Worm (Caenorhabditis elegans) whole organism, mixed stage, embryonic: Measurements from ENCODE around the gene lec-11.

Experiments used
- bed-3 ChIP-seq: fragments of 200-800 bp; sonication (Bioruptor generic); optimal IDR thresholded peaks from 3 replicates; lab custom pipeline; 2018; ENCODE audit warnings: mild to moderate bottlenecking, missing genetic modification characterization, moderate library complexity, missing compliant biosample characterization
- blmp-1 ChIP-seq: fragments of 150-350 bp; optimal IDR thresholded peaks from 2 replicates; lab custom pipeline; 2014; ENCODE audit warnings: missing biosample characterization, missing genetic modification characterization
- ceh-43 ChIP-seq: fragments of 200-800 bp; sonication (Bioruptor generic); optimal IDR thresholded peaks from 2 replicates; lab custom pipeline; 2018; ENCODE audit warnings: mild to moderate bottlenecking, missing genetic modification characterization, moderate library complexity, missing compliant biosample characterization
- elt-3 ChIP-seq: fragments of 150-350 bp; optimal IDR thresholded peaks from 2 replicates; lab custom pipeline; 2014; ENCODE audit warnings: missing biosample characterization, missing genetic modification characterization
- flh-1 ChIP-seq: fragments of 200-800 bp; sonication (Bioruptor generic); optimal IDR thresholded peaks from 2 replicates; lab custom pipeline; 2018; ENCODE audit warnings: mild to moderate bottlenecking, missing genetic modification characterization, moderate library complexity, missing compliant biosample characterization
- lin-13 ChIP-seq: fragments of 150-350 bp; optimal IDR thresholded peaks from 2 replicates; lab custom pipeline; 2014; ENCODE audit warnings: missing biosample characterization, missing genetic modification characterization
- mls-2 ChIP-seq: sonication (generic microtip); optimal IDR thresholded peaks from 2 replicates; lab custom pipeline; 2016; ENCODE audit warnings: mild to moderate bottlenecking, missing genetic modification characterization, moderate library complexity, missing compliant biosample characterization
- nhr-28 ChIP-seq: fragments of 150-350 bp; optimal IDR thresholded peaks from 2 replicates; lab custom pipeline; 2014; ENCODE audit warnings: missing biosample characterization, missing genetic modification characterization
- tbx-8 ChIP-seq: fragments of 200-800 bp; sonication (Bioruptor generic); optimal IDR thresholded peaks from 2 replicates; lab custom pipeline; 2018; ENCODE audit warnings: mild to moderate bottlenecking, missing genetic modification characterization, moderate library complexity, missing compliant biosample characterization
- unc-39 ChIP-seq: fragments of 150-350 bp; optimal IDR thresholded peaks from 2 replicates; lab custom pipeline; 2014; ENCODE audit warnings: missing biosample characterization, missing genetic modification characterization

ce11 chrIV:6581658-6582057, 8.3 kb downstream of the lec-11 start:
- TF ChIP-seq blmp-1 (tag; lab: Kevin White, UChicago) (no peak), mls-2 (tag; lab: Kevin White, UChicago) (no peak), nhr-28 (tag; lab: Kevin White, UChicago) (no peak), ceh-43 (GFP tag; lab: Kevin White, UChicago) (no peak), lin-13 (tag; lab: Kevin White, UChicago) (no peak), tbx-8 (GFP tag; lab: Kevin White, UChicago) (no peak), flh-1 (no peak), bed-3 (GFP tag; lab: Kevin White, UChicago) (no peak), unc-39 (no peak), elt-3 (tag; lab: Kevin White, UChicago) (no peak)
